Worm (Caenorhabditis elegans): ENCODE results near the gene F55G11.1.

DNA sequence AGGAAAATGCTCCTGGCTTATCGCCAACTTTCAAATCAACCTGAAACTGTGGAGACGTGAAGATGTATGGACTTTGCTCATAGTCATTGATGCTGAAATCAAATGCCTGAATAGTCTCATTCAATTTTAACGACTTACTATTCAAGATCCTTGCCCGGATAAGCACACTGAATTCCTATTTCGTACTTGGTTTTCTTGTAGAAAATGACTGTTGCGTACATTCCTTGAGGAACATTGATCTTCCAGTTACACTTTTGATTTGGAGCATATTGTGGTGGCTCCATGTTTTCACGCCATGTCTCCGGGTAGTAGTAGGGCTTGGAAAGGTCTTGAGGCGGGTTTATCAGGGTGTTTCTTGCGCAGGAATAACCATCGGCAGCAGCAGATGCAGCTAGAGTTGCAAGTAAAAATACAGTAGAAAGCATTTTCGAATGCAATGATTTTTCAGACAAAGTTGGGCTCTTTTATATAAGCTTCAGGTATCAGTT is 31.8 kb downstream of the F55G11.1 start, which contains the start of gene irg-6:
- TF ChIP-seq ceh-82 (tag; optimal IDR thresholded peaks at IDR 0.05) (no peak), fkh-10 (GFP tag; optimal IDR thresholded peaks at IDR 0.05) (no peak), eor-1 (tag; optimal IDR thresholded peaks at IDR 0.05) (no peak)

All from whole organism, L3 larva.